Fruit fly (Drosophila melanogaster) whole organism, embryonic: ENCODE measurements around the gene mRpL50.

Source experiments
- Abd-B ChIP-seq: fragments of 200-800 bp; sonication (Bioruptor generic); optimal IDR thresholded peaks from 2 replicates; lab custom pipeline; 2018; ENCODE audit warnings: missing biosample characterization, mild to moderate bottlenecking, missing genetic modification characterization, moderate library complexity
- CG10462 ChIP-seq: fragments of 200-800 bp; sonication (Bioruptor generic); optimal IDR thresholded peaks from 2 replicates; lab custom pipeline; 2016; ENCODE audit warnings: missing biosample characterization, missing genetic modification characterization
- CG11560 ChIP-seq: fragments of 200-800 bp; sonication (Bioruptor generic); IDR thresholded peaks from 3 replicates; pipeline ENCODE4 v1.3.6; 2022; ENCODE audit warnings: missing biosample characterization, missing genetic modification characterization
- CG12104 ChIP-seq: fragments of 200-800 bp; sonication (Bioruptor generic); optimal IDR thresholded peaks from 3 replicates; lab custom pipeline; 2016; ENCODE audit warnings: missing biosample characterization, missing genetic modification characterization
- CG12299 ChIP-seq: fragments of 200-800 bp; sonication (Bioruptor generic); optimal IDR thresholded peaks from 2 replicates; lab custom pipeline; 2018; ENCODE audit warnings: missing biosample characterization, mild to moderate bottlenecking, missing genetic modification characterization
- CG13775 ChIP-seq: fragments of 200-800 bp; sonication (Bioruptor generic); optimal IDR thresholded peaks from 3 replicates; lab custom pipeline; 2017; ENCODE audit warnings: missing biosample characterization, mild to moderate bottlenecking, missing genetic modification characterization
- CG14014 ChIP-seq: fragments of 200-800 bp; sonication (Bioruptor generic); IDR thresholded peaks from 2 replicates; pipeline ENCODE4 v1.3.6; 2022; ENCODE audit warnings: missing biosample characterization, missing genetic modification characterization
- CG15696 ChIP-seq: fragments of 200-800 bp; sonication (Bioruptor generic); optimal IDR thresholded peaks from 2 replicates; lab custom pipeline; 2019; ENCODE audit warnings: missing biosample characterization, mild to moderate bottlenecking, missing genetic modification characterization, moderate library complexity
- CG1792 ChIP-seq: fragments of 200-800 bp; sonication (Bioruptor generic); optimal IDR thresholded peaks from 2 replicates; lab custom pipeline; 2016; ENCODE audit warnings: missing biosample characterization, missing genetic modification characterization
- CG32767 ChIP-seq: fragments of 200-800 bp; sonication (Bioruptor generic); IDR thresholded peaks from 2 replicates; pipeline ENCODE4 v1.3.6; 2022; ENCODE audit warnings: missing biosample characterization, missing genetic modification characterization
- CG32772 ChIP-seq: fragments of 200-800 bp; sonication (Bioruptor generic); IDR thresholded peaks from 2 replicates; pipeline ENCODE4 v1.3.6; 2022; ENCODE audit warnings: missing biosample characterization, missing genetic modification characterization
- CG3407 ChIP-seq: fragments of 200-800 bp; sonication (Bioruptor generic); optimal IDR thresholded peaks from 2 replicates; lab custom pipeline; 2018; ENCODE audit warnings: missing biosample characterization, mild to moderate bottlenecking, missing genetic modification characterization
- CG3847 ChIP-seq: fragments of 200-800 bp; sonication (Bioruptor generic); IDR thresholded peaks from 2 replicates; pipeline ENCODE4 v1.3.6; 2022; ENCODE audit warnings: missing biosample characterization, missing genetic modification characterization
- CG4282 ChIP-seq: fragments of 200-800 bp; sonication (Bioruptor generic); optimal IDR thresholded peaks from 2 replicates; lab custom pipeline; 2016; ENCODE audit warnings: missing biosample characterization, missing genetic modification characterization
- CG4404 ChIP-seq: fragments of 200-800 bp; sonication (Bioruptor generic); IDR thresholded peaks from 2 replicates; pipeline ENCODE4 v1.3.6; 2022; ENCODE audit warnings: missing biosample characterization, missing genetic modification characterization
- CG4424 ChIP-seq: fragments of 200-800 bp; sonication (Bioruptor generic); optimal IDR thresholded peaks from 3 replicates; lab custom pipeline; 2016; ENCODE audit warnings: missing biosample characterization, missing genetic modification characterization
- CG4617 ChIP-seq: fragments of 200-800 bp; sonication (Bioruptor generic); optimal IDR thresholded peaks from 3 replicates; lab custom pipeline; 2016; ENCODE audit warnings: missing biosample characterization, missing genetic modification characterization, borderline replicate concordance
- CG5180 ChIP-seq: fragments of 200-800 bp; sonication (Bioruptor generic); optimal IDR thresholded peaks from 3 replicates; lab custom pipeline; 2017; ENCODE audit warnings: missing biosample characterization, missing genetic modification characterization, mild to moderate bottlenecking, moderate library complexity, missing genetic modification reagents
- CG8765 ChIP-seq: fragments of 200-800 bp; sonication (Bioruptor generic); IDR thresholded peaks from 2 replicates; pipeline ENCODE4 v1.3.6; 2022; ENCODE audit warnings: missing biosample characterization, missing genetic modification characterization
- CG9437 ChIP-seq: fragments of 200-800 bp; sonication (Bioruptor generic); optimal IDR thresholded peaks from 2 replicates; lab custom pipeline; 2018; ENCODE audit warnings: missing biosample characterization, mild to moderate bottlenecking, missing genetic modification characterization
- CG9727 ChIP-seq: fragments of 200-800 bp; sonication (Bioruptor generic); optimal IDR thresholded peaks from 3 replicates; lab custom pipeline; 2017; ENCODE audit warnings: missing biosample characterization, mild to moderate bottlenecking, missing genetic modification characterization
- Hr3 ChIP-seq: fragments of 200-800 bp; sonication (Bioruptor generic); optimal IDR thresholded peaks from 3 replicates; lab custom pipeline; 2016; ENCODE audit warnings: missing biosample characterization, missing genetic modification characterization
- Lpt ChIP-seq: fragments of >200 bp; optimal IDR thresholded peaks from 2 replicates; lab custom pipeline; 2018; ENCODE audit warnings: missing biosample characterization, missing genetic modification characterization
- Mrtf ChIP-seq: fragments of 200-800 bp; sonication (Bioruptor generic); IDR thresholded peaks from 3 replicates; pipeline ENCODE4 v1.3.6; 2022; ENCODE audit warnings: missing biosample characterization, missing genetic modification characterization
- NFAT ChIP-seq: fragments of 200-800 bp; sonication (Bioruptor generic); IDR thresholded peaks from 2 replicates; pipeline ENCODE4 v1.3.6; 2022; ENCODE audit warnings: missing biosample characterization, missing genetic modification characterization
- Neu2 ChIP-seq: fragments of 200-800 bp; sonication (Bioruptor generic); optimal IDR thresholded peaks from 3 replicates; lab custom pipeline; 2016; ENCODE audit warnings: missing biosample characterization, missing genetic modification characterization, borderline replicate concordance
- Poxn ChIP-seq: fragments of 200-800 bp; sonication (Bioruptor generic); IDR thresholded peaks from 2 replicates; pipeline ENCODE4 v1.3.6; 2022; ENCODE audit warnings: missing biosample characterization, missing genetic modification characterization
- az2 ChIP-seq: fragments of 200-800 bp; sonication (Bioruptor generic); optimal IDR thresholded peaks from 3 replicates; lab custom pipeline; 2016; ENCODE audit warnings: missing biosample characterization, missing genetic modification characterization
- dati ChIP-seq: fragments of 200-800 bp; sonication (Bioruptor generic); IDR thresholded peaks from 2 replicates; pipeline ENCODE4 v1.3.6; 2022; ENCODE audit warnings: missing biosample characterization, missing genetic modification characterization
- fd3F ChIP-seq: fragments of 200-800 bp; sonication (Bioruptor generic); optimal IDR thresholded peaks from 2 replicates; lab custom pipeline; 2018; ENCODE audit warnings: missing biosample characterization, mild to moderate bottlenecking, missing genetic modification characterization, moderate library complexity
- ftz-f1 ChIP-seq: fragments of 200-800 bp; sonication (Bioruptor generic); optimal IDR thresholded peaks from 2 replicates; lab custom pipeline; 2016; ENCODE audit warnings: missing biosample characterization, missing genetic modification characterization
- grau ChIP-seq: fragments of 200-800 bp; optimal IDR thresholded peaks from 3 replicates; lab custom pipeline; 2019; ENCODE audit warnings: missing biosample characterization, mild to moderate bottlenecking, missing genetic modification characterization, moderate library complexity
- grn ChIP-seq: fragments of 200-800 bp; sonication (Bioruptor generic); optimal IDR thresholded peaks from 3 replicates; lab custom pipeline; 2017; ENCODE audit warnings: missing biosample characterization, missing genetic modification characterization
- jigr1 ChIP-seq: fragments of 200-800 bp; sonication (Bioruptor generic); IDR thresholded peaks from 3 replicates; pipeline ENCODE4 v1.3.6; 2022; ENCODE audit warnings: missing biosample characterization, missing genetic modification characterization
- kah ChIP-seq: fragments of 200-800 bp; sonication (Bioruptor generic); optimal IDR thresholded peaks from 2 replicates; lab custom pipeline; 2018; ENCODE audit warnings: missing biosample characterization, mild to moderate bottlenecking, missing genetic modification characterization
- mirr ChIP-seq: fragments of 200-800 bp; sonication (Bioruptor generic); optimal IDR thresholded peaks from 3 replicates; lab custom pipeline; 2018; ENCODE audit warnings: missing biosample characterization, mild to moderate bottlenecking, missing genetic modification characterization
- mld ChIP-seq: fragments of 200-800 bp; sonication (Bioruptor generic); IDR thresholded peaks from 3 replicates; pipeline ENCODE4 v1.3.6; 2022; ENCODE audit warnings: missing biosample characterization, missing genetic modification characterization; ENCODE audit not compliant: partially characterized antibody
- nau ChIP-seq: fragments of 200-800 bp; sonication (Bioruptor generic); optimal IDR thresholded peaks from 3 replicates; lab custom pipeline; 2017; ENCODE audit warnings: missing biosample characterization, mild to moderate bottlenecking, missing genetic modification characterization, missing genetic modification reagents
- pfk ChIP-seq: fragments of 200-800 bp; sonication (Bioruptor generic); optimal IDR thresholded peaks from 2 replicates; lab custom pipeline; 2018; ENCODE audit warnings: missing biosample characterization, mild to moderate bottlenecking, missing genetic modification characterization, moderate library complexity
- prd ChIP-seq, 3 experiments: fragments of >200 bp in 2 of 3; fragments of 200-800 bp in 1 of 3; sonication (Bioruptor generic) in 1 of 3; optimal IDR thresholded peaks in 2 of 3; IDR thresholded peaks in 1 of 3; 2 replicates in 2 of 3; 3 replicates in 1 of 3; pipeline versions ENCODE4 v1.3.6 to Lab custom; 2017 to 2022; ENCODE audit warnings: missing biosample characterization in 1 of 3, missing genetic modification characterization in 1 of 3
- pum ChIP-seq: fragments of 200-800 bp; sonication (Bioruptor generic); optimal IDR thresholded peaks from 2 replicates; lab custom pipeline; 2016; ENCODE audit warnings: missing biosample characterization, missing genetic modification characterization
- pzg ChIP-seq: fragments of 200-800 bp; sonication (Bioruptor generic); optimal IDR thresholded peaks from 3 replicates; lab custom pipeline; 2018; ENCODE audit warnings: missing biosample characterization, mild to moderate bottlenecking, missing genetic modification characterization, moderate library complexity
- sens ChIP-seq: fragments of 200-800 bp; sonication (Bioruptor generic); peaks from one replicate; lab custom pipeline; 2016; ENCODE audit warnings: missing biosample characterization, missing genetic modification characterization
- sim ChIP-seq: fragments of 200-800 bp; sonication (Bioruptor generic); IDR thresholded peaks from 2 replicates; pipeline ENCODE4 v1.3.6; 2022; ENCODE audit warnings: missing biosample characterization, missing genetic modification characterization
- sr ChIP-seq: fragments of 200-800 bp; sonication (Bioruptor generic); IDR thresholded peaks from 3 replicates; pipeline ENCODE4 v1.3.6; 2022; ENCODE audit warnings: missing biosample characterization, missing genetic modification characterization
- ssp ChIP-seq: fragments of 200-800 bp; sonication (Bioruptor generic); IDR thresholded peaks from 2 replicates; pipeline ENCODE4 v1.3.6; 2022; ENCODE audit warnings: missing biosample characterization, missing genetic modification characterization
- sug ChIP-seq: fragments of 200-800 bp; optimal IDR thresholded peaks from 2 replicates; lab custom pipeline; 2019; ENCODE audit warnings: missing biosample characterization, mild to moderate bottlenecking, missing genetic modification characterization, moderate library complexity
- tna ChIP-seq: fragments of 200-800 bp; sonication (Bioruptor generic); IDR thresholded peaks from 2 replicates; pipeline ENCODE4 v1.3.6; 2022; ENCODE audit warnings: missing biosample characterization, missing genetic modification characterization; ENCODE audit not compliant: partially characterized antibody
- tx ChIP-seq: fragments of 200-800 bp; sonication (Bioruptor generic); optimal IDR thresholded peaks from 2 replicates; lab custom pipeline; 2016; ENCODE audit warnings: missing biosample characterization, missing genetic modification characterization
- zen2 ChIP-seq: fragments of 200-800 bp; sonication (Bioruptor generic); IDR thresholded peaks from 3 replicates; pipeline ENCODE4 v1.3.6; 2022; ENCODE audit warnings: missing biosample characterization, missing genetic modification characterization; ENCODE audit not compliant: partially characterized antibody

mRpL50 gene

DNA sequence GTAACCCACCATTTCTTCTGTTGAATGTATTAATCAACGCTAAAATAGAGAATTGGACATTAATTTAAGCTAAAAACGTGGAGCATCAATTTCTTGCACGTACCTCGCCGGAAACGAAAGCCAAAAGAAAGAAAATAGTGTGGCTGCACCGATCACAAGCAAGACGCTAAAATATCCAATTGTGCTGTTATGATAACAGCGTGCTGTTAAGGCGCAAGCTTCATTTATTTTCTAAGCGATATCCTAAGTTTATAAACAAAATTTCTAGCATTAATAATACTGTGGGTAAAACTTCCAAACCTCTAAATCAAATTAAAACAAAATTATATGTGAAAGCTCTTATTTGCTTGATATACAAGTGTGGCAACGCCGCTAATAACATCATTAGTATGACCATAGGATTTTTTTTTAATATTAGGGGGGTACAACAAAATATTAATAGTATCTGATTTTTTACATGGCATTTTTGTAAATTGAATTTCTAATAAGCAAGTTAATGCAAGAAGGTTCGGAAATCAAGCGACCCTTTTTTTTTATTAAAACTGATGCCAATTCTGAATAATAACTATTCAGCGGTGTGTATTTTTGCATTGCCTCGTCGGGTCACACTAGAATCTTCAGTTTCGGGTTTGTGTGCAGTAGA lies 2.4 kb downstream of the mRpL50 start, which contains the start of the genes RpL18 and Neos (continued):
- TF ChIP-seq dati (GFP tag; lab: Robert Waterston, UW) (no peak), CG9727 (GFP tag; lab: Kevin White, UChicago) (peak; percentile 90), CG5180 (GFP tag; lab: Kevin White, UChicago) (no peak), pfk (peak; percentile 75), CG4424 (GFP tag; lab: Kevin White, UChicago) (peak; percentile 72), CG8765 (no peak), CG9437 (GFP tag; lab: Kevin White, UChicago) (peak; percentile 50), CG32772 (no peak), pzg (GFP tag; lab: Kevin White, UChicago) (peak; percentile 73), Neu2 (GFP tag; lab: Kevin White, UChicago) (no peak), tna (GFP tag; lab: Robert Waterston, UW) (no peak), zen2 (no peak), CG12299 (tag; lab: Kevin White, UChicago) (peak; percentile 59), az2 (GFP tag; lab: Kevin White, UChicago) (peak; percentile 63), Mrtf (no peak), CG3847 (GFP tag; lab: Robert Waterston, UW) (peak; percentile 45; the same call in 1 of the 2 replicates), CG4404 (peak; percentile 55), sens (GFP tag; lab: Kevin White, UChicago) (peak; percentile 95), CG11560 (tag; lab: Robert Waterston, UW) (no peak), mirr (GFP tag; lab: Kevin White, UChicago) (peak; percentile 74), Hr3 (GFP tag; lab: Kevin White, UChicago) (peak; percentile 58), Abd-B (GFP tag; lab: Kevin White, UChicago) (peak; percentile 72), Poxn (no peak; the same call in 1 of the 2 replicates), nau (peak; percentile 84), pum (peak; percentile 43), sug (peak; percentile 64), ftz-f1 (GFP tag; lab: Kevin White, UChicago) (no peak), ssp (GFP tag; lab: Robert Waterston, UW) (no peak), tx (GFP tag; lab: Kevin White, UChicago) (peak; percentile 20), CG15696 (tag; lab: Kevin White, UChicago) (peak; percentile 14), CG10462 (peak; percentile 30), CG4282 (GFP tag; lab: Kevin White, UChicago) (peak; percentile 45), grn (GFP tag; lab: Kevin White, UChicago) (no peak), grau (tag; lab: Kevin White, UChicago) (peak; percentile 59), kah (GFP tag; lab: Kevin White, UChicago) (peak; percentile 61), CG4617 (GFP tag; lab: Kevin White, UChicago) (peak; percentile 41), sim (peak; percentile 47; the same call in 1 of the 2 replicates), NFAT (GFP tag; lab: Robert Waterston, UW) (peak; percentile 43; the same call in 1 of the 2 replicates), jigr1 (GFP tag; lab: Robert Waterston, UW) (no peak), CG13775 (GFP tag; lab: Kevin White, UChicago) (peak; percentile 89), Lpt (GFP tag; lab: Kevin White, UChicago) (no peak), CG32767 (GFP tag; lab: Robert Waterston, UW) (no peak; the same call in 1 of the 2 replicates), fd3F (GFP tag; lab: Kevin White, UChicago) (peak; percentile 50), prd (optimal IDR thresholded peaks at IDR 0.05; lab: Kevin White, UChicago) (no peak), prd (GFP tag; IDR thresholded peaks at IDR 0.05; lab: Robert Waterston, UW) (peak; percentile 47; the same call in 2 of the 3 replicates), CG1792 (GFP tag; lab: Kevin White, UChicago) (peak; percentile 31), CG12104 (GFP tag; lab: Kevin White, UChicago) (peak; percentile 76), sr (peak; percentile 62; the same call in 1 of the 3 replicates), mld (GFP tag; lab: Robert Waterston, UW) (no peak), CG14014 (GFP tag; lab: Robert Waterston, UW) (peak; percentile 38), CG3407 (GFP tag; lab: Kevin White, UChicago) (peak; percentile 60)
